Worm (Caenorhabditis elegans): ENCODE results near the gene arrd-26.

arrd-26 gene

ce11 chrIV:2077159-2077835 lies 11.3 kb downstream of the arrd-26 start:
- TF ChIP-seq ceh-83 (GFP tag; optimal IDR thresholded peaks at IDR 0.05) = no peak
- TF ChIP-seq mep-1 (tag; optimal IDR thresholded peaks at IDR 0.05) = no peak
- TF ChIP-seq ztf-11 (tag; optimal IDR thresholded peaks at IDR 0.05) = no peak
- peak; percentile 65 for TF ChIP-seq ces-1 (GFP tag; optimal IDR thresholded peaks at IDR 0.05)

DNA sequence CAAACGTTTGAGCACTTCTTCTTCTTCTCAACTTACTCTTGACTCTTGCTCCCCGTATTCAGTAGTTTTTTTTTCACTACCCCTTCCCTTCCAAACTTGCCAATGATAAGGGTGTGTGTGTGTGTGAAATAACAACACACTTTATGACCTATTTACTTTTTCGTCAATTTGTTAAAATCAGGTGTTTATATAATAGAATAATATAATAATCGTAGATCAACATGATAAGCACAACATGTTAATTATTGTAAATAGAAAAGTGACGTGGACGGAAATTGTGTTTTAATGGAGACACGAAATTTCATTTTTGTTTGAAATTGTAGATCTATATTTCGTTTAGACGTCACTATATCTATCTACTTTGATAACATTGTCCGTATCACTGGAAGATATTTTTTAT lies 14.3 kb downstream of the arrd-26 start:
- no peak for TF ChIP-seq tbx-8 (GFP tag; optimal IDR thresholded peaks at IDR 0.05)
- no peak for TF ChIP-seq sem-2 (GFP tag; optimal IDR thresholded peaks at IDR 0.05)
- TF ChIP-seq zip-8 (tag; optimal IDR thresholded peaks at IDR 0.05) = no peak
- no peak for TF ChIP-seq nhr-76 (tag; optimal IDR thresholded peaks at IDR 0.05)
- TF ChIP-seq sptf-1 (tag; optimal IDR thresholded peaks at IDR 0.05) = no peak

DNA sequence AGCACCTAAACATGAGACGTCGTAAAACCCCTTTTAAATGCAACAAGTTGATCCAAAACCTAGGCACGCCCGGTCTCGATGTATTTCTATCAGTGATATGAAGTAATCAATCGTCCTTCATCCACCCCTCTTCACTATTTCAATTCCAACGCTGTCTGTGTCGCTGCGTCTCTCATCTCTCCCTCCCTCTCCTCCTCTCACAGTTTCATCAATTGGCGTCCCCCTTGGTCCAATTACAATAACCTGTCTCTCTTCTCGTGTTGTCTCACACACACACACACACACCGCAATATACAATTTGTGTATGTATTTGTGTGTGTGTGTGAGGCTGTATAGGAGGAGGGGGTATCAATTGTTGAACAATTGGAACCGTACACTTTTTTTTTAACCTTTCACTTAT lies 17.2 kb downstream of the arrd-26 start:
- TF ChIP-seq ceh-43 (GFP tag; optimal IDR thresholded peaks at IDR 0.05) (no peak), ces-1 (GFP tag; optimal IDR thresholded peaks at IDR 0.05) (no peak), drap-1 (GFP tag; optimal IDR thresholded peaks at IDR 0.05) (peak; percentile 24), nhr-2 (tag; optimal IDR thresholded peaks at IDR 0.05) (no peak), pha-4 (tag; optimal IDR thresholded peaks at IDR 0.05) (no peak), zip-8 (tag; optimal IDR thresholded peaks at IDR 0.05) (no peak), elt-3 (tag; optimal IDR thresholded peaks at IDR 0.05) (no peak), elt-1 (tag; optimal IDR thresholded peaks at IDR 0.05; ENCODE audit: borderline replicate concordance, insufficient read depth) (no peak)

ce11 chrIV:2083734-2084133 lies 17.7 kb downstream of the arrd-26 start, which contains the start of gene mca-2:
Gene mca-2, plus strand, starts transcription at chrIV:2084034.
- TF ChIP-seq mab-5 (tag; optimal IDR thresholded peaks at IDR 0.05) (no peak), ces-1 (GFP tag; optimal IDR thresholded peaks at IDR 0.05) (no peak), nhr-2 (tag; optimal IDR thresholded peaks at IDR 0.05) (no peak), drap-1 (GFP tag; optimal IDR thresholded peaks at IDR 0.05) (no peak), unc-120 (tag; optimal IDR thresholded peaks at IDR 0.05; ENCODE audit: poor library complexity, severe bottlenecking) (no peak), lsy-2 (tag; optimal IDR thresholded peaks at IDR 0.05) (no peak), sem-2 (GFP tag; optimal IDR thresholded peaks at IDR 0.05) (no peak), lin-32 (GFP tag; optimal IDR thresholded peaks at IDR 0.05) (no peak), elt-3 (tag; optimal IDR thresholded peaks at IDR 0.05) (no peak), snpc-4 (tag; optimal IDR thresholded peaks at IDR 0.05) (no peak), nhr-237 (tag; optimal IDR thresholded peaks at IDR 0.05) (no peak), ceh-39 (tag; optimal IDR thresholded peaks at IDR 0.05) (no peak), sptf-1 (tag; optimal IDR thresholded peaks at IDR 0.05) (no peak), nhr-76 (tag; optimal IDR thresholded peaks at IDR 0.05) (no peak), blmp-1 (tag; optimal IDR thresholded peaks at IDR 0.05) (no peak), ceh-83 (GFP tag; optimal IDR thresholded peaks at IDR 0.05) (no peak), elt-1 (tag; optimal IDR thresholded peaks at IDR 0.05; ENCODE audit: borderline replicate concordance, insufficient read depth) (no peak), flh-1 (GFP tag; optimal IDR thresholded peaks at IDR 0.05) (no peak), lin-13 (tag; optimal IDR thresholded peaks at IDR 0.05) (no peak), tbx-8 (GFP tag; optimal IDR thresholded peaks at IDR 0.05) (no peak)

DNA sequence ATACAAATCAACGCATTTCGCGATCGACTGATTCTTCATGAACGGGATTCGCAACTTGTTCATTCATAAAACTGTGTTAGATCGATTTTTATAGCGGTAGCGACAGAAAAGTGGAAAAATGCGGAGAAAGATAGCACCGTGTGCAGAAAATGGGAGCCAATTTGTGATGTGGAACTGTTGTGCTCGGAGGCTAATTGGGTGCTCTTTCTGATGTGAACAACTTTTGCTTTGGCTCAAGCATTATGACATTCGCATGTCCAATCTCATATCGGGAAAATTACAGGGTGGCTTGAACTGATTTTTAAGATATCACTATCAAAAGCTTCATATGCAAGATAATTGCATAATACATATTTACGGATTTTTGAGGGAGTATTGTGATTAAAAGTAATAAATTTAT lies 33.8 kb downstream of the arrd-26 start, which contains the start of gene C23H5.11:
TSS of gene C23H5.11 (minus strand) at position 101 of the 400 bp plus-strand sequence.
- TF ChIP-seq M03D4.4 (tag; optimal IDR thresholded peaks at IDR 0.05) (no peak), sptf-1 (tag; optimal IDR thresholded peaks at IDR 0.05) (no peak), sem-2 (GFP tag; optimal IDR thresholded peaks at IDR 0.05) (no peak), hlh-1 (tag; optimal IDR thresholded peaks at IDR 0.05) (no peak), nhr-12 (tag; optimal IDR thresholded peaks at IDR 0.05) (no peak), pha-4 (tag; optimal IDR thresholded peaks at IDR 0.05) (no peak), nhr-237 (tag; optimal IDR thresholded peaks at IDR 0.05) (no peak), nhr-76 (tag; optimal IDR thresholded peaks at IDR 0.05) (no peak), mls-2 (tag; optimal IDR thresholded peaks at IDR 0.05) (no peak), elt-1 (tag; optimal IDR thresholded peaks at IDR 0.05; ENCODE audit: borderline replicate concordance, insufficient read depth) (no peak), elt-3 (tag; optimal IDR thresholded peaks at IDR 0.05) (no peak), nhr-2 (tag; optimal IDR thresholded peaks at IDR 0.05) (no peak), unc-39 (tag; optimal IDR thresholded peaks at IDR 0.05) (no peak), drap-1 (GFP tag; optimal IDR thresholded peaks at IDR 0.05) (no peak), mep-1 (tag; optimal IDR thresholded peaks at IDR 0.05) (no peak), ceh-43 (GFP tag; optimal IDR thresholded peaks at IDR 0.05) (no peak), ces-1 (GFP tag; optimal IDR thresholded peaks at IDR 0.05) (no peak), ceh-83 (GFP tag; optimal IDR thresholded peaks at IDR 0.05) (no peak), snpc-4 (tag; optimal IDR thresholded peaks at IDR 0.05) (no peak)
